Fruit fly (Drosophila melanogaster) whole organism, prepupa: ENCODE data around the gene DCX-EMAP.

ENCODE experiments used
- CG10631 ChIP-seq: fragments of 200-800 bp; sonication (Bioruptor generic); optimal IDR thresholded peaks from 2 replicates; lab custom pipeline; 2016; ENCODE audit warnings: missing biosample characterization, missing genetic modification characterization
- CG16779 ChIP-seq: fragments of 200-800 bp; sonication (Bioruptor generic); optimal IDR thresholded peaks from 3 replicates; lab custom pipeline; 2017; ENCODE audit warnings: missing biosample characterization, mild to moderate bottlenecking, missing genetic modification characterization
- CG6854 ChIP-seq: fragments of 200-800 bp; sonication (Bioruptor generic); optimal IDR thresholded peaks from 2 replicates; lab custom pipeline; 2017; ENCODE audit warnings: missing biosample characterization, mild to moderate bottlenecking, missing genetic modification characterization
- CG8632 ChIP-seq: fragments of 200-800 bp; sonication (Bioruptor generic); optimal IDR thresholded peaks from 3 replicates; lab custom pipeline; 2016; ENCODE audit warnings: missing biosample characterization, missing genetic modification characterization
- Eip78C ChIP-seq: fragments of 200-800 bp; sonication (Bioruptor generic); peaks from one replicate; lab custom pipeline; 2016; ENCODE audit warnings: missing biosample characterization, missing genetic modification characterization
- Ets21C ChIP-seq: fragments of 200-800 bp; sonication (Bioruptor generic); optimal IDR thresholded peaks from 3 replicates; lab custom pipeline; 2016; ENCODE audit warnings: missing biosample characterization, missing genetic modification characterization
- Hr38 ChIP-seq: sonication (Bioruptor generic); optimal IDR thresholded peaks from 2 replicates; lab custom pipeline; 2016; ENCODE audit warnings: missing biosample characterization, missing genetic modification characterization
- Hr39 ChIP-seq: fragments of 200-800 bp; sonication (Bioruptor generic); optimal IDR thresholded peaks from 2 replicates; lab custom pipeline; 2016; ENCODE audit warnings: missing biosample characterization, missing genetic modification characterization
- Met ChIP-seq: fragments of 200-800 bp; sonication (Bioruptor generic); optimal IDR thresholded peaks from 3 replicates; lab custom pipeline; 2016; ENCODE audit warnings: missing biosample characterization, missing genetic modification characterization
- OdsH ChIP-seq: fragments of 200-800 bp; sonication (Bioruptor generic); optimal IDR thresholded peaks from 3 replicates; lab custom pipeline; 2016; ENCODE audit warnings: missing biosample characterization, missing genetic modification characterization
- achi ChIP-seq: fragments of 200-800 bp; sonication (Bioruptor generic); optimal IDR thresholded peaks from 3 replicates; lab custom pipeline; 2016; ENCODE audit warnings: missing biosample characterization, missing genetic modification characterization
- net ChIP-seq: fragments of 200-800 bp; sonication (Bioruptor generic); optimal IDR thresholded peaks from 3 replicates; lab custom pipeline; 2016; ENCODE audit warnings: missing biosample characterization, missing genetic modification characterization
- spab ChIP-seq: fragments of 200-800 bp; sonication (Bioruptor generic); optimal IDR thresholded peaks from 2 replicates; lab custom pipeline; 2017; ENCODE audit warnings: missing biosample characterization, mild to moderate bottlenecking, missing genetic modification characterization, missing genetic modification reagents

DNA sequence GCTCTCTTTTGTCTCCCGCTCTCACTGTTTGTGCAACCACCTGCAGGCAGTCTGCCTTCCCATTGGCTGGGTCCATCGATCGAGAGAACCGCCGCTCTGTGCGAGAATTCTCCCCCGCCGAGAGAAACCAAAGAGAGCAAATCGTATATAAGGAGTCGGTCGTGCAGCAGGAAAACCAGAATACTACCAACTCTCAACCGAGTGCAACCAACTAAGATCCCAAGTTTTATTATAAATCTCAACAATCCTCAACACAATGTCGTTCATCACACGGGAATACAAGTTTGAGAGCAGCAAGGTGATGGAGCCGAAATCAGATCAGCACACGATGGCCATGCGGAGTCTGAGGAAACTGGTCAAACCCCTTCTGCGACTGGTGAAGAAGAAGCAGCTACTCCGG is 65.6 kb downstream of the DCX-EMAP start, which contains the start of gene Tom:
- TF ChIP-seq net (no peak), Met (no peak), CG8632 (GFP tag; lab: Kevin White, UChicago) (no peak), Hr39 (GFP tag; lab: Kevin White, UChicago) (no peak), achi (no peak), spab (no peak), CG6854 (GFP tag; lab: Kevin White, UChicago) (no peak), CG10631 (GFP tag; lab: Kevin White, UChicago) (no peak), CG16779 (no peak), Eip78C (no peak), Hr38 (no peak), OdsH (GFP tag; lab: Kevin White, UChicago) (no peak), Ets21C (GFP tag; lab: Kevin White, UChicago) (no peak)
